Worm (Caenorhabditis elegans) whole organism, young adult: ENCODE measurements around the gene msp-81.

Experiments
- F10E7.11 ChIP-seq: sonication (generic microtip); optimal IDR thresholded peaks from 2 replicates; lab custom pipeline; 2017; ENCODE audit warnings: mild to moderate bottlenecking, missing genetic modification characterization, moderate library complexity, missing compliant biosample characterization
- F23B12.7 ChIP-seq: sonication (generic microtip); optimal IDR thresholded peaks from 2 replicates; lab custom pipeline; 2017; ENCODE audit warnings: missing genetic modification characterization, mild to moderate bottlenecking, missing compliant biosample characterization, antibody characterized with exemption, moderate library complexity; ENCODE audit not compliant: insufficient read depth
- K11D2.4 ChIP-seq: fragments of 200-800 bp; sonication (Bioruptor generic); IDR thresholded peaks from 2 replicates; pipeline ENCODE4 v1.3.6; 2022; ENCODE audit warnings: missing genetic modification reagents, missing genetic modification characterization, missing compliant biosample characterization
- K12H6.12 ChIP-seq: fragments of 200-800 bp; sonication (Bioruptor generic); optimal IDR thresholded peaks from 2 replicates; lab custom pipeline; 2018; ENCODE audit warnings: mild to moderate bottlenecking, missing genetic modification characterization, missing compliant biosample characterization
- Y53G8AR.9 ChIP-seq: fragments of 200-800 bp; sonication (Bioruptor generic); conservative IDR thresholded peaks from 2 replicates; pipeline ENCODE4 v1.3.6; 2022; ENCODE audit warnings: missing genetic modification reagents, missing genetic modification characterization, missing compliant biosample characterization
- Y95B8A.8 ChIP-seq: fragments of 200-800 bp; sonication (Bioruptor generic); IDR thresholded peaks from 2 replicates; pipeline ENCODE4 v1.3.6; 2022; ENCODE audit warnings: missing genetic modification reagents, missing genetic modification characterization, missing compliant biosample characterization
- aptf-3 ChIP-seq: fragments of 200-800 bp; sonication (Bioruptor generic); IDR thresholded peaks from 2 replicates; pipeline ENCODE4 v1.3.6; 2022; ENCODE audit warnings: missing genetic modification characterization, missing compliant biosample characterization
- attf-5 ChIP-seq: fragments of 200-800 bp; sonication (Bioruptor generic); optimal IDR thresholded peaks from 2 replicates; lab custom pipeline; 2018; ENCODE audit warnings: mild to moderate bottlenecking, missing genetic modification characterization, missing compliant biosample characterization
- bed-2 ChIP-seq: fragments of 200-800 bp; sonication (Bioruptor generic); IDR thresholded peaks from 2 replicates; pipeline ENCODE4 v1.3.6; 2022; ENCODE audit warnings: missing genetic modification reagents, missing genetic modification characterization, missing compliant biosample characterization
- cebp-2 ChIP-seq: fragments of 200-800 bp; sonication (Bioruptor generic); IDR thresholded peaks from 2 replicates; pipeline ENCODE4 v1.3.6; 2022; ENCODE audit warnings: missing genetic modification characterization, missing compliant biosample characterization
- ceh-79 ChIP-seq: sonication (generic microtip); optimal IDR thresholded peaks from 2 replicates; lab custom pipeline; 2017; ENCODE audit warnings: mild to moderate bottlenecking, missing genetic modification characterization, missing compliant biosample characterization
- ceh-91 ChIP-seq: fragments of 200-800 bp; sonication (Bioruptor generic); IDR thresholded peaks from 2 replicates; pipeline ENCODE4 v1.3.6; 2022; ENCODE audit warnings: missing genetic modification reagents, missing genetic modification characterization, missing compliant biosample characterization
- chd-7 ChIP-seq: sonication (generic microtip); optimal IDR thresholded peaks from 2 replicates; lab custom pipeline; 2016; ENCODE audit warnings: mild to moderate bottlenecking, missing genetic modification characterization, moderate library complexity, missing compliant biosample characterization
- fkh-3 ChIP-seq: sonication (generic microtip); optimal IDR thresholded peaks from 2 replicates; lab custom pipeline; 2016; ENCODE audit warnings: mild to moderate bottlenecking, missing genetic modification characterization, missing compliant biosample characterization
- hlh-26 ChIP-seq: fragments of 200-800 bp; sonication (Bioruptor generic); conservative IDR thresholded peaks from 2 replicates; pipeline ENCODE4 v1.3.6; 2022; ENCODE audit warnings: missing genetic modification reagents, missing genetic modification characterization, missing compliant biosample characterization
- hmg-1.2 ChIP-seq: fragments of 200-800 bp; sonication (Bioruptor generic); IDR thresholded peaks from 2 replicates; pipeline ENCODE4 v1.3.6; 2022; ENCODE audit warnings: missing genetic modification reagents, missing genetic modification characterization, missing compliant biosample characterization
- lag-1 ChIP-seq: fragments of 200-800 bp; sonication (Bioruptor generic); IDR thresholded peaks from 2 replicates; pipeline ENCODE4 v1.3.6; 2022; ENCODE audit warnings: missing genetic modification reagents, missing genetic modification characterization, missing compliant biosample characterization
- lin-54 ChIP-seq: fragments of 200-800 bp; sonication (Bioruptor generic); optimal IDR thresholded peaks from 2 replicates; lab custom pipeline; 2018; ENCODE audit warnings: mild to moderate bottlenecking, missing genetic modification characterization, missing compliant biosample characterization
- lir-1 ChIP-seq: fragments of 200-800 bp; sonication (Bioruptor generic); conservative IDR thresholded peaks from 2 replicates; pipeline ENCODE4 v1.3.6; 2022; ENCODE audit warnings: missing genetic modification reagents, missing genetic modification characterization, missing compliant biosample characterization
- lsy-27 ChIP-seq: sonication (generic microtip); optimal IDR thresholded peaks from 2 replicates; lab custom pipeline; 2017; ENCODE audit warnings: missing genetic modification characterization, mild to moderate bottlenecking, missing compliant biosample characterization, antibody characterized with exemption, missing genotype, borderline replicate concordance; ENCODE audit not compliant: insufficient read depth
- mcd-1 ChIP-seq: fragments of 200-800 bp; sonication (Bioruptor generic); IDR thresholded peaks from 2 replicates; pipeline ENCODE4 v1.3.6; 2022; ENCODE audit warnings: missing genetic modification reagents, missing genetic modification characterization, missing compliant biosample characterization
- mxl-1 ChIP-seq: sonication (generic microtip); optimal IDR thresholded peaks from 2 replicates; lab custom pipeline; 2016; ENCODE audit warnings: missing genetic modification characterization, missing compliant biosample characterization
- nfya-1 ChIP-seq: sonication (generic microtip); optimal IDR thresholded peaks from 2 replicates; lab custom pipeline; 2017; ENCODE audit warnings: antibody characterized with exemption, missing compliant biosample characterization, missing genetic modification characterization, borderline replicate concordance; ENCODE audit not compliant: insufficient read depth
- nhr-27 ChIP-seq: fragments of 200-800 bp; sonication (Bioruptor generic); optimal IDR thresholded peaks from 2 replicates; lab custom pipeline; 2018; ENCODE audit warnings: mild to moderate bottlenecking, missing genetic modification characterization, moderate library complexity, missing compliant biosample characterization
- nhr-80 ChIP-seq: sonication (generic microtip); optimal IDR thresholded peaks from 2 replicates; lab custom pipeline; 2016; ENCODE audit warnings: missing genetic modification characterization, missing compliant biosample characterization
- pbrm-1 ChIP-seq: fragments of 200-800 bp; sonication (Bioruptor generic); IDR thresholded peaks from 2 replicates; pipeline ENCODE4 v1.3.6; 2022; ENCODE audit warnings: missing genetic modification reagents, missing genetic modification characterization, missing compliant biosample characterization
- pha-4 ChIP-seq: fragments of 150-350 bp; sonication (generic microtip); optimal IDR thresholded peaks from 2 replicates; lab custom pipeline; 2014; ENCODE audit warnings: missing biosample characterization, missing genetic modification reagents, missing genetic modification characterization
- rcor-1 ChIP-seq: fragments of 200-800 bp; sonication (Bioruptor generic); IDR thresholded peaks from 2 replicates; pipeline ENCODE4 v1.3.6; 2022; ENCODE audit warnings: missing genetic modification reagents, missing genetic modification characterization, missing compliant biosample characterization
- sptf-2 ChIP-seq: fragments of 200-800 bp; sonication (Bioruptor generic); optimal IDR thresholded peaks from 2 replicates; lab custom pipeline; 2018; ENCODE audit warnings: mild to moderate bottlenecking, missing genetic modification characterization, missing compliant biosample characterization
- unc-130 ChIP-seq: sonication (generic microtip); optimal IDR thresholded peaks from 2 replicates; lab custom pipeline; 2016; ENCODE audit warnings: missing genetic modification reagents, missing genetic modification characterization, missing compliant biosample characterization
- zfh-2 ChIP-seq: fragments of 200-800 bp; sonication (Bioruptor generic); conservative IDR thresholded peaks from 2 replicates; pipeline ENCODE4 v1.3.6; 2022; ENCODE audit warnings: missing genetic modification reagents, missing genetic modification characterization, missing compliant biosample characterization
- zim-3 ChIP-seq: sonication (generic microtip); optimal IDR thresholded peaks from 2 replicates; lab custom pipeline; 2017; ENCODE audit warnings: mild to moderate bottlenecking, missing genetic modification characterization, moderate library complexity, missing compliant biosample characterization
- ztf-3 ChIP-seq: fragments of 200-800 bp; sonication (Bioruptor generic); optimal IDR thresholded peaks from 2 replicates; lab custom pipeline; 2018; ENCODE audit warnings: mild to moderate bottlenecking, missing genetic modification characterization, missing compliant biosample characterization

The msp-81 gene

ce11 chrIV:9799664-9800063, 36.6 kb downstream of the msp-81 start:
- TF ChIP-seq lag-1 (GFP tag; lab: Robert Waterston, UW), result no peak
- TF ChIP-seq mxl-1 (tag; lab: Kevin White, UChicago), result no peak
- TF ChIP-seq nhr-27 (tag; lab: Kevin White, UChicago), result no peak
- TF ChIP-seq attf-5 (GFP tag; lab: Kevin White, UChicago), result no peak
- TF ChIP-seq zim-3 (tag; lab: Kevin White, UChicago), result no peak
- no peak for TF ChIP-seq hmg-1.2
- no peak for TF ChIP-seq fkh-3 (tag; lab: Kevin White, UChicago)

DNA sequence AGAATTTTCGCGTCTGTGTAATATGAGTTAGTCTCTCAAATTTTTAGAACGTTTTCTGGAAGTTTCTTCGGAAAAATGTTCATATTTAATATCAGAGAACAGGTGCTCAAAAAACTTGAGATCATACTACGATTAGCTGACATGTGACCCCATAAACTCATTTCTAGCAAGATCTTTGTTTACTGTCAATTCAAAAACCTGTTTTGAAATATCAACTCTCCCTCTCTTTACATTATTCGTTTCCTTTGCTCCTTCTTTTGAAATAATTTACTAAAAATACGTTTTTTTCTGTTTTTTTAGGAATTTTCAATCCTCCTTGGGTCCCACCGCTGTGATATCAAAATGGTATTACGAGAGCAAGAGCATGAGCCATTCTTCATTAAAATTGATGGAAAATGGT, 37.1 kb downstream of the msp-81 start, which contains the start of gene fat-4:
fat-4 (plus strand) TSS at position 301 of the 400 bp plus-strand sequence.
- TF ChIP-seq unc-130 (GFP tag; lab: Kevin White, UChicago), result no peak
- TF ChIP-seq zfh-2 (GFP tag; lab: Robert Waterston, UW), result no peak
- no peak for TF ChIP-seq pbrm-1 (GFP tag; lab: Robert Waterston, UW)
- TF ChIP-seq hlh-26 (GFP tag; lab: Robert Waterston, UW), result no peak
- TF ChIP-seq bed-2 (GFP tag; lab: Robert Waterston, UW), result no peak
- TF ChIP-seq mxl-1 (tag; lab: Kevin White, UChicago), result no peak
- no peak for TF ChIP-seq nfya-1 (tag; lab: Kevin White, UChicago)
- no peak for TF ChIP-seq mcd-1 (GFP tag; lab: Robert Waterston, UW)
- no peak for TF ChIP-seq pha-4 (tag; lab: Kevin White, UChicago)

ce11 chrIV:9798307-9798706, 37.9 kb downstream of the msp-81 start:
- TF ChIP-seq lsy-27 (no peak), lir-1 (GFP tag; lab: Robert Waterston, UW) (no peak), aptf-3 (GFP tag; lab: Robert Waterston, UW) (no peak), Y95B8A.8 (GFP tag; lab: Robert Waterston, UW) (no peak), bed-2 (GFP tag; lab: Robert Waterston, UW) (no peak), Y53G8AR.9 (0 out of 2 replicates have a peak, but pooled peaks have one; percentile 8), nhr-80 (peak; percentile 50)

DNA sequence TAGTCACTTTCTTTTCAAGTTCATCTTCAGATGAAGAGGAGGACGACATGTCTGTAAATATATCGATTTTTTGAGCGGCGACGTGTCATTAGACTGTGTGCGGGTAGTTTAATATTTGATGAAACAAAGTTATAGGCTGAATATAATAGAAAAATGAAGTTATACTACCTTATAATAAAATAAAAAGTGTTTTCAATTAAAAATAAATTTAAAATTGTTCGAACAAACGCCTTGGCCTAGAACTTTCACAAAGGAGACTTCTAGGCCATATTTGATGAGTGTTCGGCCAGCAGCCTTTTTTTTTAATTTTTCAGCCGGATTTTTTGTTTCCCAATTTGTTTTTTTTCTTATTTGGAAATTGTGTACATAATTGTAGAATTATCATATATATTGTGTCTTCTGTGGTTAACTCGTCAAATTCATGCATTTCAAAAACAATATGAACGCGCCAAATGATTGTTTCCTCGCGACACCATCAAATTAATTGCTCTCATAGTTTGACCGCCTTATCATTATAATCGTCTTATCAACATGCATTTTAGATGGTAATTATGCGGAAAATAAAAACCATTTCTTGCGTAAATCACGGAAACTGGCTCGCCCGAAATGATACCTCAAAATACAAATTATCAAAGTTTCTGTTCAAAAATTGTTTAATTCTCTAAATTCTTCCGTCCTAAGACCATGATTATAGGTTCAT, 38.8 kb downstream of the msp-81 start, which contains the start of gene T13F2.2:
T13F2.2 (minus strand) TSS at position 51 of the 700 bp plus-strand sequence.
- TF ChIP-seq F10E7.11 (tag; lab: Kevin White, UChicago), result no peak
- no peak for TF ChIP-seq chd-7 (tag; lab: Kevin White, UChicago)
- TF ChIP-seq lin-54, result peak; percentile 15
- TF ChIP-seq rcor-1, result no peak
- no peak for TF ChIP-seq sptf-2
- no peak for TF ChIP-seq K11D2.4 (GFP tag; lab: Robert Waterston, UW)
- no peak for TF ChIP-seq F23B12.7 (tag; lab: Kevin White, UChicago)
- TF ChIP-seq cebp-2 (GFP tag; lab: Robert Waterston, UW), result no peak
- no peak for TF ChIP-seq ceh-91
- TF ChIP-seq K12H6.12 (tag; lab: Kevin White, UChicago), result no peak
- peak; percentile 46 for TF ChIP-seq nhr-80
- no peak for TF ChIP-seq ztf-3 (GFP tag; lab: Kevin White, UChicago)
- TF ChIP-seq ceh-79, result no peak
